Fruit fly (Drosophila melanogaster): ENCODE measurements around the gene Rbp6.

- TF ChIP-seq cic (GFP tag; optimal IDR thresholded peaks at IDR 0.05) (no peak), CG11617 (GFP tag; optimal IDR thresholded peaks at IDR 0.05) (no peak), Clk (GFP tag; optimal IDR thresholded peaks at IDR 0.05) (no peak), CG14711 (tag; optimal IDR thresholded peaks at IDR 0.05) (no peak), pad (GFP tag; optimal IDR thresholded peaks at IDR 0.05) (no peak)
Measured at dm6 chr3L:17045431-17046238, 192.4 kb downstream of the Rbp6 start, which contains the start of gene TpnC73F.
